Worm (Caenorhabditis elegans) whole organism, late embryonic: Measurements from ENCODE around the gene Y42G9A.1.

Experiments used
- gmeb-2 ChIP-seq: sonication (generic microtip); optimal IDR thresholded peaks from 2 replicates; lab custom pipeline; 2016; ENCODE audit warnings: missing genetic modification characterization, inconsistent platforms, missing compliant biosample characterization

Gene Y42G9A.1

DNA sequence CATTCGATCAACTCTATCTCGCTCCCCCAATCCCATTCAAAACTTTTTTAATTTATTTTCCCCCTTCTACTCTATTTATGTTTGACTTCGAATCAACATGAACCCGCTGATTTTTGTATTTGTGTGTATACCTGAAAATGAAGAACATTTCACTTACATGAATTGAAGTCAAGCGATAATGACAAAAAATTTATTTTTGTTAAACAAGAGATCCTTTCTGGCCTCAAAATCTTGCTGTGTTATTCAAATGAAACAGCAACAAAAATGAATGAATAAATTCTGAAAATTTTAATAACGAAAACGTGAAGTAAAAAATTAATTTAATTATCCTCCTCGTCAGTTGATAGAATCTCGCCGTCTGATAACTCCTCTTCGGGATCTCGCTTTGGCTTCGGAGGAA is 52.7 kb downstream of the Y42G9A.1 start:
- TF ChIP-seq gmeb-2 (tag; lab: Kevin White, UChicago): no peak
